Fruit fly (Drosophila melanogaster): ENCODE data around the gene Prp4k.

The Prp4k gene

dm6 chr3L:246644-247199 is 35.5 kb upstream of the Prp4k start (continued):
- TF ChIP-seq CG42726 (GFP tag; IDR thresholded peaks at IDR 0.05; ENCODE audit: partially characterized antibody), result peak; percentile 81
- TF ChIP-seq tna (GFP tag; IDR thresholded peaks at IDR 0.05; ENCODE audit: partially characterized antibody), result peak; percentile 71
- no peak for TF ChIP-seq CG12071 (GFP tag; optimal IDR thresholded peaks at IDR 0.05)
- no peak for TF ChIP-seq Eip74EF (GFP tag; optimal IDR thresholded peaks at IDR 0.05)
- TF ChIP-seq Ets65A (GFP tag), result peak; percentile 96
- peak; percentile 64 for TF ChIP-seq CG10267 (tag; optimal IDR thresholded peaks at IDR 0.05)
- no peak for TF ChIP-seq caup (GFP tag; optimal IDR thresholded peaks at IDR 0.05; ENCODE audit: severe bottlenecking)
- peak; percentile 76 for TF ChIP-seq CG15514 (GFP tag; optimal IDR thresholded peaks at IDR 0.05)
- peak; percentile 76 for TF ChIP-seq dm (GFP tag; optimal IDR thresholded peaks at IDR 0.05)
- peak; percentile 46 for TF ChIP-seq ftz-f1 (GFP tag; optimal IDR thresholded peaks at IDR 0.05)
- no peak for TF ChIP-seq CG17568 (GFP tag; optimal IDR thresholded peaks at IDR 0.05)
- TF ChIP-seq pnt (GFP tag; optimal IDR thresholded peaks at IDR 0.05), result no peak
- TF ChIP-seq Dek (tag; optimal IDR thresholded peaks at IDR 0.05), result no peak
- TF ChIP-seq otp (GFP tag; IDR thresholded peaks at IDR 0.05), result no peak
- TF ChIP-seq Dfd (GFP tag; optimal IDR thresholded peaks at IDR 0.05), result no peak
- TF ChIP-seq CG4424 (GFP tag; optimal IDR thresholded peaks at IDR 0.05), result no peak
- peak; percentile 50 for TF ChIP-seq CHES-1-like (GFP tag; optimal IDR thresholded peaks at IDR 0.05)
- no peak for TF ChIP-seq CG6254 (GFP tag; optimal IDR thresholded peaks at IDR 0.05)
- no peak for TF ChIP-seq sima (GFP tag; optimal IDR thresholded peaks at IDR 0.05)
- no peak for TF ChIP-seq Hmx (GFP tag; optimal IDR thresholded peaks at IDR 0.05)
- no peak for TF ChIP-seq HHEX (GFP tag; optimal IDR thresholded peaks at IDR 0.05)
- peak; percentile 49 for TF ChIP-seq Mes4 (GFP tag; optimal IDR thresholded peaks at IDR 0.05)
- TF ChIP-seq CG4707 (GFP tag; optimal IDR thresholded peaks at IDR 0.05), result no peak
- no peak for TF ChIP-seq Gsc (GFP tag; IDR thresholded peaks at IDR 0.05)
- no peak for TF ChIP-seq CG15011 (GFP tag; optimal IDR thresholded peaks at IDR 0.05)
- no peak for TF ChIP-seq HLHmδ (GFP tag; optimal IDR thresholded peaks at IDR 0.05)
- TF ChIP-seq en (GFP tag; optimal IDR thresholded peaks at IDR 0.05), result peak; percentile 36
- TF ChIP-seq CG8478 (optimal IDR thresholded peaks at IDR 0.05), result no peak
- no peak for TF ChIP-seq CG1233 (GFP tag; optimal IDR thresholded peaks at IDR 0.05)
- TF ChIP-seq Elba2 (GFP tag; optimal IDR thresholded peaks at IDR 0.05), result no peak
- no peak for TF ChIP-seq Oli (tag; optimal IDR thresholded peaks at IDR 0.05)
- no peak for TF ChIP-seq cad (GFP tag; optimal IDR thresholded peaks at IDR 0.05)
- no peak for TF ChIP-seq so (GFP tag; IDR thresholded peaks at IDR 0.05)
- TF ChIP-seq CG30403 (GFP tag; optimal IDR thresholded peaks at IDR 0.05), result peak; percentile 46
- TF ChIP-seq Hmr (GFP tag; optimal IDR thresholded peaks at IDR 0.05), result no peak
- TF ChIP-seq Max (GFP tag; optimal IDR thresholded peaks at IDR 0.05), result no peak
- peak; percentile 53; the same call in 2 of the 3 replicates for TF ChIP-seq dysf (GFP tag; IDR thresholded peaks at IDR 0.05)
- TF ChIP-seq CG8281 (tag; optimal IDR thresholded peaks at IDR 0.05), result no peak
- peak; percentile 67 for TF ChIP-seq CG17912 (GFP tag; optimal IDR thresholded peaks at IDR 0.05)
- TF ChIP-seq CG31224 (GFP tag; IDR thresholded peaks at IDR 0.05), result no peak
- no peak for TF ChIP-seq CG13296 (GFP tag; optimal IDR thresholded peaks at IDR 0.05)
- no peak for TF ChIP-seq CG8359 (GFP tag; optimal IDR thresholded peaks at IDR 0.05; ENCODE audit: borderline replicate concordance)
- TF ChIP-seq CG7839 (tag; optimal IDR thresholded peaks at IDR 0.05), result no peak
- peak; percentile 59; the same call in 2 of the 3 replicates for TF ChIP-seq knrl (GFP tag; IDR thresholded peaks at IDR 0.05; ENCODE audit: partially characterized antibody)
- TF ChIP-seq H2.0 (GFP tag; IDR thresholded peaks at IDR 0.05), result no peak; the same call in none of the 2 replicates
- no peak for TF ChIP-seq danr (GFP tag; IDR thresholded peaks at IDR 0.05)
- no peak for TF ChIP-seq CG15269 (tag; optimal IDR thresholded peaks at IDR 0.05)
- TF ChIP-seq CG9817 (tag; optimal IDR thresholded peaks at IDR 0.05), result no peak
- TF ChIP-seq CG9437 (GFP tag; optimal IDR thresholded peaks at IDR 0.05), result peak; percentile 58
- peak; percentile 55 for TF ChIP-seq MBD-R2 (GFP tag; IDR thresholded peaks at IDR 0.05)

Data from whole organism, embryonic.